Fruit fly (Drosophila melanogaster) whole organism, embryonic: ENCODE data around the gene boil.

Experiments
- Bdp1 ChIP-seq: fragments of 200-800 bp; sonication (Bioruptor generic); optimal IDR thresholded peaks from 3 replicates; lab custom pipeline; 2016; ENCODE audit warnings: missing biosample characterization, missing genetic modification characterization
- Bgb ChIP-seq: fragments of 200-800 bp; sonication (Bioruptor generic); IDR thresholded peaks from 2 replicates; pipeline ENCODE4 v1.3.6; 2022; ENCODE audit warnings: missing biosample characterization, missing genetic modification characterization; ENCODE audit not compliant: partially characterized antibody
- CG10543 ChIP-seq: fragments of 200-800 bp; sonication (Bioruptor generic); optimal IDR thresholded peaks from 3 replicates; lab custom pipeline; 2017; ENCODE audit warnings: missing biosample characterization, mild to moderate bottlenecking, missing genetic modification characterization, moderate library complexity
- CG10959 ChIP-seq: fragments of 200-800 bp; sonication (Bioruptor generic); IDR thresholded peaks from 2 replicates; pipeline ENCODE4 v1.3.6; 2022; ENCODE audit warnings: missing biosample characterization, missing genetic modification characterization
- CG12659 ChIP-seq: fragments of 200-800 bp; sonication (Bioruptor generic); optimal IDR thresholded peaks from 3 replicates; lab custom pipeline; 2017; ENCODE audit warnings: mild to moderate bottlenecking, missing biosample characterization, missing genetic modification reagents, missing genetic modification characterization
- CG13296 ChIP-seq: fragments of 200-800 bp; sonication (Bioruptor generic); optimal IDR thresholded peaks from 3 replicates; lab custom pipeline; 2018; ENCODE audit warnings: missing biosample characterization, mild to moderate bottlenecking, missing genetic modification characterization
- CG13624 ChIP-seq: fragments of 200-800 bp; sonication (Bioruptor generic); optimal IDR thresholded peaks from 2 replicates; lab custom pipeline; 2016; ENCODE audit warnings: missing biosample characterization, missing genetic modification characterization
- CG14014 ChIP-seq: fragments of 200-800 bp; sonication (Bioruptor generic); IDR thresholded peaks from 2 replicates; pipeline ENCODE4 v1.3.6; 2022; ENCODE audit warnings: missing biosample characterization, missing genetic modification characterization
- CG14965 ChIP-seq: fragments of 200-800 bp; sonication (Bioruptor generic); optimal IDR thresholded peaks from 2 replicates; lab custom pipeline; 2016; ENCODE audit warnings: missing biosample characterization, missing genetic modification characterization, borderline replicate concordance
- CG15073 ChIP-seq: fragments of 200-800 bp; sonication (Bioruptor generic); optimal IDR thresholded peaks from 2 replicates; lab custom pipeline; 2016; ENCODE audit warnings: missing biosample characterization, missing genetic modification characterization
- CG17912 ChIP-seq: fragments of 200-800 bp; sonication (Bioruptor generic); optimal IDR thresholded peaks from 2 replicates; lab custom pipeline; 2018; ENCODE audit warnings: missing biosample characterization, mild to moderate bottlenecking, missing genetic modification characterization
- CG1832 ChIP-seq: fragments of 200-800 bp; sonication (Bioruptor generic); optimal IDR thresholded peaks from 2 replicates; lab custom pipeline; 2017; ENCODE audit warnings: missing biosample characterization, mild to moderate bottlenecking, missing genetic modification characterization, inconsistent platforms
- CG2120 ChIP-seq: fragments of 200-800 bp; sonication (Bioruptor generic); optimal IDR thresholded peaks from 3 replicates; lab custom pipeline; 2016; ENCODE audit warnings: missing biosample characterization, missing genetic modification characterization
- CG2889 ChIP-seq: fragments of 200-800 bp; sonication (Bioruptor generic); IDR thresholded peaks from 3 replicates; pipeline ENCODE4 v1.3.6; 2022; ENCODE audit warnings: missing biosample characterization, missing genetic modification characterization
- CG30431 ChIP-seq: fragments of 200-800 bp; sonication (Bioruptor generic); optimal IDR thresholded peaks from 2 replicates; lab custom pipeline; 2017; ENCODE audit warnings: missing biosample characterization, missing genetic modification characterization
- CG4854 ChIP-seq: fragments of 200-800 bp; sonication (Bioruptor generic); optimal IDR thresholded peaks from 2 replicates; lab custom pipeline; 2016; ENCODE audit warnings: missing biosample characterization, missing genetic modification characterization, inconsistent platforms
- CG5245 ChIP-seq: fragments of 200-800 bp; sonication (Bioruptor generic); optimal IDR thresholded peaks from 3 replicates; lab custom pipeline; 2016; ENCODE audit warnings: missing biosample characterization, missing genetic modification characterization
- CG7839 ChIP-seq: fragments of 200-800 bp; sonication (Bioruptor generic); optimal IDR thresholded peaks from 3 replicates; lab custom pipeline; 2018; ENCODE audit warnings: missing biosample characterization, mild to moderate bottlenecking, missing genetic modification characterization, moderate library complexity
- CG7928 ChIP-seq: fragments of 200-800 bp; sonication (Bioruptor generic); optimal IDR thresholded peaks from 2 replicates; lab custom pipeline; 2017; ENCODE audit warnings: missing biosample characterization, mild to moderate bottlenecking, missing genetic modification characterization
- Fer1 ChIP-seq: fragments of 200-800 bp; sonication (Bioruptor generic); optimal IDR thresholded peaks from 2 replicates; lab custom pipeline; 2017; ENCODE audit warnings: missing biosample characterization, mild to moderate bottlenecking, missing genetic modification characterization
- Gsc ChIP-seq: fragments of 200-800 bp; sonication (Bioruptor generic); IDR thresholded peaks from 2 replicates; pipeline ENCODE4 v1.3.6; 2022; ENCODE audit warnings: missing biosample characterization, missing genetic modification characterization
- Max ChIP-seq: fragments of 200-800 bp; sonication (Bioruptor generic); optimal IDR thresholded peaks from 2 replicates; lab custom pipeline; 2016; ENCODE audit warnings: missing biosample characterization, mild to moderate bottlenecking, missing genetic modification characterization
- Med ChIP-seq: fragments of 200-800 bp; sonication (Bioruptor generic); peaks from one replicate; lab custom pipeline; 2016; ENCODE audit warnings: missing biosample characterization, missing genetic modification characterization, mild to moderate bottlenecking, inconsistent platforms, moderate library complexity
- Ravus ChIP-seq: fragments of 200-800 bp; sonication (Bioruptor generic); IDR thresholded peaks from 2 replicates; pipeline ENCODE4 v1.3.6; 2022; ENCODE audit warnings: missing biosample characterization, missing genetic modification characterization
- Sry-β ChIP-seq: fragments of 200-800 bp; sonication (Bioruptor generic); optimal IDR thresholded peaks from 2 replicates; lab custom pipeline; 2018; ENCODE audit warnings: missing biosample characterization, mild to moderate bottlenecking, missing genetic modification characterization, moderate library complexity
- Trl ChIP-seq, 3 experiments: fragments of >200 bp in 2 of 3; fragments of 200-800 bp in 1 of 3; sonication (Bioruptor generic) in 1 of 3; optimal IDR thresholded peaks; 2 replicates in 1 of 3; 3 replicates in 2 of 3; lab custom pipeline; 2016 to 2017; ENCODE audit warnings: missing biosample characterization in 1 of 3, missing genetic modification characterization in 1 of 3
- Xbp1 ChIP-seq: fragments of 200-800 bp; sonication (Bioruptor generic); optimal IDR thresholded peaks from 3 replicates; lab custom pipeline; 2016; ENCODE audit warnings: missing biosample characterization, mild to moderate bottlenecking, missing genetic modification characterization
- abd-A ChIP-seq: fragments of 200-800 bp; sonication (Bioruptor generic); optimal IDR thresholded peaks from 3 replicates; lab custom pipeline; 2019; ENCODE audit warnings: missing biosample characterization, mild to moderate bottlenecking, missing genetic modification characterization, moderate library complexity
- amos ChIP-seq: fragments of 200-800 bp; sonication (Bioruptor generic); IDR thresholded peaks from 2 replicates; pipeline ENCODE4 v1.3.6; 2022; ENCODE audit warnings: missing biosample characterization, missing genetic modification characterization; ENCODE audit not compliant: partially characterized antibody
- bcd ChIP-seq: fragments of 200-800 bp; sonication (Bioruptor generic); optimal IDR thresholded peaks from 2 replicates; lab custom pipeline; 2017; ENCODE audit warnings: missing biosample characterization, mild to moderate bottlenecking, missing genetic modification characterization
- bigmax ChIP-seq: fragments of 200-800 bp; sonication (Bioruptor generic); optimal IDR thresholded peaks from 2 replicates; lab custom pipeline; 2018; ENCODE audit warnings: missing biosample characterization, mild to moderate bottlenecking, missing genetic modification characterization
- bsh ChIP-seq, 2 experiments: fragments of 200-800 bp; sonication (Bioruptor generic); optimal IDR thresholded peaks; 2 replicates each; lab custom pipeline; 2017 to 2018; ENCODE audit warnings: mild to moderate bottlenecking in 2 of 2, missing biosample characterization in 2 of 2, missing genetic modification characterization in 2 of 2, moderate library complexity in 1 of 2
- cas ChIP-seq: fragments of 200-800 bp; sonication (Bioruptor generic); IDR thresholded peaks from 2 replicates; pipeline ENCODE4 v1.3.6; 2022; ENCODE audit warnings: missing biosample characterization, missing genetic modification characterization
- eve ChIP-seq, 2 experiments: fragments of >200 bp; optimal IDR thresholded peaks; 2 replicates each; lab custom pipeline; 2017; ENCODE audit warnings: missing biosample characterization in 2 of 2, missing genetic modification characterization in 2 of 2
- gem ChIP-seq: fragments of 200-800 bp; sonication (Bioruptor generic); optimal IDR thresholded peaks from 2 replicates; lab custom pipeline; 2019; ENCODE audit warnings: missing biosample characterization, mild to moderate bottlenecking, missing genetic modification characterization, moderate library complexity
- grau ChIP-seq: fragments of 200-800 bp; optimal IDR thresholded peaks from 3 replicates; lab custom pipeline; 2019; ENCODE audit warnings: missing biosample characterization, mild to moderate bottlenecking, missing genetic modification characterization, moderate library complexity
- gsb-n ChIP-seq: fragments of 200-800 bp; sonication (Bioruptor generic); optimal IDR thresholded peaks from 3 replicates; lab custom pipeline; 2018; ENCODE audit warnings: missing biosample characterization, mild to moderate bottlenecking, missing genetic modification characterization
- h ChIP-seq: fragments of >200 bp; optimal IDR thresholded peaks from 2 replicates; lab custom pipeline; 2017
- inv ChIP-seq: fragments of 200-800 bp; sonication (Bioruptor generic); IDR thresholded peaks from 2 replicates; pipeline ENCODE4 v1.3.6; 2022; ENCODE audit warnings: missing biosample characterization, missing genetic modification characterization; ENCODE audit not compliant: partially characterized antibody
- jing ChIP-seq: fragments of 200-800 bp; sonication (Bioruptor generic); optimal IDR thresholded peaks from 2 replicates; lab custom pipeline; 2018; ENCODE audit warnings: missing biosample characterization, mild to moderate bottlenecking, missing genetic modification characterization
- pfk ChIP-seq: fragments of 200-800 bp; sonication (Bioruptor generic); optimal IDR thresholded peaks from 2 replicates; lab custom pipeline; 2018; ENCODE audit warnings: missing biosample characterization, mild to moderate bottlenecking, missing genetic modification characterization, moderate library complexity
- pzg ChIP-seq: fragments of 200-800 bp; sonication (Bioruptor generic); optimal IDR thresholded peaks from 3 replicates; lab custom pipeline; 2018; ENCODE audit warnings: missing biosample characterization, mild to moderate bottlenecking, missing genetic modification characterization, moderate library complexity
- row ChIP-seq: fragments of 200-800 bp; sonication (Bioruptor generic); IDR thresholded peaks from 3 replicates; pipeline ENCODE4 v1.3.6; 2022; ENCODE audit warnings: missing biosample characterization, missing genetic modification characterization
- sens ChIP-seq: fragments of 200-800 bp; sonication (Bioruptor generic); peaks from one replicate; lab custom pipeline; 2016; ENCODE audit warnings: missing biosample characterization, missing genetic modification characterization
- sob ChIP-seq: fragments of 200-800 bp; sonication (Bioruptor generic); IDR thresholded peaks from 2 replicates; pipeline ENCODE4 v1.3.6; 2022; ENCODE audit warnings: missing biosample characterization, missing genetic modification characterization
- sr ChIP-seq: fragments of 200-800 bp; sonication (Bioruptor generic); IDR thresholded peaks from 3 replicates; pipeline ENCODE4 v1.3.6; 2022; ENCODE audit warnings: missing biosample characterization, missing genetic modification characterization
- sug ChIP-seq: fragments of 200-800 bp; optimal IDR thresholded peaks from 2 replicates; lab custom pipeline; 2019; ENCODE audit warnings: missing biosample characterization, mild to moderate bottlenecking, missing genetic modification characterization, moderate library complexity
- trem ChIP-seq: fragments of 200-800 bp; optimal IDR thresholded peaks from 3 replicates; lab custom pipeline; 2019; ENCODE audit warnings: missing biosample characterization, mild to moderate bottlenecking, missing genetic modification characterization, moderate library complexity
- twi ChIP-seq: fragments of 200-800 bp; optimal IDR thresholded peaks from 2 replicates; lab custom pipeline; 2019; ENCODE audit warnings: missing biosample characterization, mild to moderate bottlenecking, missing genetic modification characterization, moderate library complexity
- wor ChIP-seq: fragments of 200-800 bp; sonication (Bioruptor generic); IDR thresholded peaks from 2 replicates; pipeline ENCODE4 v1.3.6; 2022; ENCODE audit warnings: missing biosample characterization, missing genetic modification characterization
- zf30C ChIP-seq: fragments of 200-800 bp; sonication (Bioruptor generic); optimal IDR thresholded peaks from 3 replicates; lab custom pipeline; 2018; ENCODE audit warnings: missing biosample characterization, mild to moderate bottlenecking, missing genetic modification characterization

boil gene

dm6 chrX:4911765-4912245 lies 36.3 kb downstream of the boil start (continued):
- TF ChIP-seq abd-A (no peak), grau (tag; lab: Kevin White, UChicago) (peak; percentile 9), sens (GFP tag; lab: Kevin White, UChicago) (peak; percentile 55), CG14965 (GFP tag; lab: Kevin White, UChicago) (no peak), CG4854 (no peak), CG5245 (GFP tag; lab: Kevin White, UChicago) (no peak), CG2889 (GFP tag; lab: Robert Waterston, UW) (no peak), Fer1 (GFP tag; lab: Kevin White, UChicago) (no peak), bigmax (GFP tag; lab: Kevin White, UChicago) (no peak), CG1832 (GFP tag; lab: Kevin White, UChicago) (no peak), Bgb (GFP tag; lab: Robert Waterston, UW) (no peak), gem (tag; lab: Kevin White, UChicago) (peak; percentile 37), amos (GFP tag; lab: Robert Waterston, UW) (no peak), CG10543 (GFP tag; lab: Kevin White, UChicago) (peak; percentile 11), CG7928 (GFP tag; lab: Kevin White, UChicago) (no peak), CG7839 (tag; lab: Kevin White, UChicago) (peak; percentile 13), twi (tag; lab: Kevin White, UChicago) (no peak), Gsc (GFP tag; lab: Robert Waterston, UW) (no peak), Trl (optimal IDR thresholded peaks at IDR 0.05; lab: Kevin White, UChicago) (no peak), Trl (GFP tag; optimal IDR thresholded peaks at IDR 0.05; lab: Kevin White, UChicago) (no peak), eve (GFP tag; optimal IDR thresholded peaks at IDR 0.05; lab: Kevin White, UChicago) (no peak), trem (tag; lab: Kevin White, UChicago) (no peak), bcd (GFP tag; lab: Kevin White, UChicago) (no peak), Sry-β (GFP tag; lab: Kevin White, UChicago) (no peak), Ravus (GFP tag; lab: Robert Waterston, UW) (no peak), sr (GFP tag; lab: Robert Waterston, UW) (no peak), gsb-n (no peak), CG2120 (GFP tag; lab: Kevin White, UChicago) (peak; percentile 12), Med (peak; percentile 75), bsh (GFP tag; optimal IDR thresholded peaks at IDR 0.05; lab: Kevin White, UChicago) (peak in 1 of 2 experiments; percentile 94), row (GFP tag; lab: Robert Waterston, UW) (peak; percentile 84), jing (GFP tag; lab: Kevin White, UChicago) (no peak), CG13624 (GFP tag; lab: Kevin White, UChicago) (no peak), zf30C (GFP tag; lab: Kevin White, UChicago) (no peak), sob (GFP tag; lab: Robert Waterston, UW) (no peak), wor (no peak), CG10959 (no peak), CG30431 (no peak), CG17912 (GFP tag; lab: Kevin White, UChicago) (no peak), pfk (no peak), pzg (GFP tag; lab: Kevin White, UChicago) (no peak), h (no peak), CG12659 (GFP tag; lab: Kevin White, UChicago) (no peak), sug (tag; lab: Kevin White, UChicago) (no peak), cas (GFP tag; lab: Robert Waterston, UW) (no peak), Bdp1 (GFP tag; lab: Kevin White, UChicago) (no peak), inv (GFP tag; lab: Robert Waterston, UW) (no peak), CG14014 (GFP tag; lab: Robert Waterston, UW) (no peak), Max (GFP tag; lab: Kevin White, UChicago) (no peak), CG13296 (no peak), Xbp1 (GFP tag; lab: Kevin White, UChicago) (peak; percentile 8), CG15073 (GFP tag; lab: Kevin White, UChicago) (no peak)
